Fruit fly (Drosophila melanogaster): ENCODE measurements around the gene CG9297.

The CG9297 gene

dm6 chr3R:13788672-13789071, 17.4 kb downstream of the CG9297 start:
- TF ChIP-seq CG5204 (GFP tag; optimal IDR thresholded peaks at IDR 0.05) (no peak), CG7101 (tag; optimal IDR thresholded peaks at IDR 0.05) (no peak), pad (GFP tag; optimal IDR thresholded peaks at IDR 0.05) (no peak), Hr96 (GFP tag; optimal IDR thresholded peaks at IDR 0.05) (no peak), Mnt (GFP tag; optimal IDR thresholded peaks at IDR 0.05) (no peak), CG12768 (GFP tag; optimal IDR thresholded peaks at IDR 0.05) (no peak), Crg-1 (GFP tag; optimal IDR thresholded peaks at IDR 0.05) (no peak), toe (GFP tag; optimal IDR thresholded peaks at IDR 0.05) (no peak), CG11617 (GFP tag; optimal IDR thresholded peaks at IDR 0.05) (no peak), cic (GFP tag; optimal IDR thresholded peaks at IDR 0.05) (no peak), ovo (GFP tag; optimal IDR thresholded peaks at IDR 0.05) (no peak), Clk (GFP tag; optimal IDR thresholded peaks at IDR 0.05) (no peak), cnc (optimal IDR thresholded peaks at IDR 0.05) (no peak)

- TF ChIP-seq Clk (GFP tag; optimal IDR thresholded peaks at IDR 0.05) = no peak
- TF ChIP-seq Mnt (GFP tag; optimal IDR thresholded peaks at IDR 0.05) = no peak
- TF ChIP-seq Hr96 (GFP tag; optimal IDR thresholded peaks at IDR 0.05) = no peak
Measured at dm6 chr3R:13789617-13790277, 18.5 kb downstream of the CG9297 start.

dm6 chr3R:13790820-13791219, 19.5 kb downstream of the CG9297 start:
- TF ChIP-seq Mnt (GFP tag; optimal IDR thresholded peaks at IDR 0.05) (no peak), CG11617 (GFP tag; optimal IDR thresholded peaks at IDR 0.05) (no peak), Crg-1 (GFP tag; optimal IDR thresholded peaks at IDR 0.05) (no peak), CG33017 (tag; optimal IDR thresholded peaks at IDR 0.05) (no peak), CG5204 (GFP tag; optimal IDR thresholded peaks at IDR 0.05) (no peak), CG12768 (GFP tag; optimal IDR thresholded peaks at IDR 0.05) (no peak), Hr96 (GFP tag; optimal IDR thresholded peaks at IDR 0.05) (no peak), CG1620 (GFP tag; optimal IDR thresholded peaks at IDR 0.05) (no peak), cic (GFP tag; optimal IDR thresholded peaks at IDR 0.05) (no peak), ovo (GFP tag; optimal IDR thresholded peaks at IDR 0.05) (no peak), cnc (optimal IDR thresholded peaks at IDR 0.05) (no peak), CG7045 (GFP tag; optimal IDR thresholded peaks at IDR 0.05) (no peak), tj (GFP tag; optimal IDR thresholded peaks at IDR 0.05) (no peak)

- TF ChIP-seq CG7045 (GFP tag; optimal IDR thresholded peaks at IDR 0.05) (no peak), CG1620 (GFP tag; optimal IDR thresholded peaks at IDR 0.05) (no peak), CG5204 (GFP tag; optimal IDR thresholded peaks at IDR 0.05) (no peak), CG33017 (tag; optimal IDR thresholded peaks at IDR 0.05) (no peak), toe (GFP tag; optimal IDR thresholded peaks at IDR 0.05) (no peak), Hr96 (GFP tag; optimal IDR thresholded peaks at IDR 0.05) (no peak), ovo (GFP tag; optimal IDR thresholded peaks at IDR 0.05) (no peak), CG11617 (GFP tag; optimal IDR thresholded peaks at IDR 0.05) (no peak), bab1 (GFP tag; optimal IDR thresholded peaks at IDR 0.05) (no peak)
Measured at dm6 chr3R:13793105-13793978, 22.0 kb downstream of the CG9297 start.

dm6 chr3R:13793979-13794665, 22.8 kb downstream of the CG9297 start:
- TF ChIP-seq CG7045 (GFP tag; optimal IDR thresholded peaks at IDR 0.05) (no peak), CG5204 (GFP tag; optimal IDR thresholded peaks at IDR 0.05) (no peak), CG1620 (GFP tag; optimal IDR thresholded peaks at IDR 0.05) (no peak), CG7101 (tag; optimal IDR thresholded peaks at IDR 0.05) (no peak), kay (GFP tag; ENCODE audit: borderline replicate concordance) (no peak), CG33017 (tag; optimal IDR thresholded peaks at IDR 0.05) (no peak), Mnt (GFP tag; optimal IDR thresholded peaks at IDR 0.05) (no peak), CG12768 (GFP tag; optimal IDR thresholded peaks at IDR 0.05) (no peak), cic (GFP tag; optimal IDR thresholded peaks at IDR 0.05) (no peak), ovo (GFP tag; optimal IDR thresholded peaks at IDR 0.05) (no peak), tj (GFP tag; optimal IDR thresholded peaks at IDR 0.05) (no peak)

- TF ChIP-seq CG12768 (GFP tag; optimal IDR thresholded peaks at IDR 0.05) (peak; percentile 25), kay (GFP tag; ENCODE audit: borderline replicate concordance) (no peak), Crg-1 (GFP tag; optimal IDR thresholded peaks at IDR 0.05) (no peak), CG5204 (GFP tag; optimal IDR thresholded peaks at IDR 0.05) (no peak), cnc (optimal IDR thresholded peaks at IDR 0.05) (no peak)
Measured at dm6 chr3R:13794666-13795055, 23.4 kb downstream of the CG9297 start.

- TF ChIP-seq toe (GFP tag; optimal IDR thresholded peaks at IDR 0.05) (no peak), CG12768 (GFP tag; optimal IDR thresholded peaks at IDR 0.05) (no peak), tj (GFP tag; optimal IDR thresholded peaks at IDR 0.05) (no peak), CG11617 (GFP tag; optimal IDR thresholded peaks at IDR 0.05) (no peak), bab1 (GFP tag; optimal IDR thresholded peaks at IDR 0.05) (no peak), cnc (optimal IDR thresholded peaks at IDR 0.05) (no peak), pad (GFP tag; optimal IDR thresholded peaks at IDR 0.05) (no peak), CG7045 (GFP tag; optimal IDR thresholded peaks at IDR 0.05) (no peak)
Measured at dm6 chr3R:13796071-13796470, 24.8 kb downstream of the CG9297 start.
